Fruit fly (Drosophila melanogaster): ENCODE data around the gene CG1764.

CG1764 gene

dm6 chrX:13313133-13313532 is 10.9 kb upstream of the CG1764 start:
- 0 out of 3 replicates have a peak, but pooled peaks have one; percentile 16 for TF ChIP-seq CG4496 (GFP tag; IDR thresholded peaks at IDR 0.05)
- no peak for TF ChIP-seq CG32121 (GFP tag; IDR thresholded peaks at IDR 0.05)

- TF ChIP-seq CG4496 (GFP tag; IDR thresholded peaks at IDR 0.05) (peak; percentile 42; the same call in 1 of the 3 replicates), gl (tag; optimal IDR thresholded peaks at IDR 0.05) (peak; percentile 11), CG10348 (GFP tag; IDR thresholded peaks at IDR 0.05) (no peak), fd96Ca (GFP tag; IDR thresholded peaks at IDR 0.05) (peak; percentile 31; the same call in 1 of the 3 replicates), Ets98B (GFP tag; IDR thresholded peaks at IDR 0.05) (peak; percentile 54), CG34367 (tag; optimal IDR thresholded peaks at IDR 0.05) (peak; percentile 64), CG17806 (tag; optimal IDR thresholded peaks at IDR 0.05) (peak; percentile 71), CG8301 (tag; optimal IDR thresholded peaks at IDR 0.05) (peak; percentile 73), Pif1B (GFP tag; optimal IDR thresholded peaks at IDR 0.05) (peak; percentile 44), Pif1A (GFP tag; optimal IDR thresholded peaks at IDR 0.05) (peak; percentile 56), D1 (tag; optimal IDR thresholded peaks at IDR 0.05) (no peak), CG9948 (tag; optimal IDR thresholded peaks at IDR 0.05) (peak; percentile 77), CG14655 (GFP tag; optimal IDR thresholded peaks at IDR 0.05) (peak; percentile 78), rn (GFP tag; IDR thresholded peaks at IDR 0.05) (no peak), CG13204 (GFP tag; optimal IDR thresholded peaks at IDR 0.05) (peak; percentile 33), CG32121 (GFP tag; IDR thresholded peaks at IDR 0.05) (peak; percentile 40; the same call in 1 of the 2 replicates), CG8159 (tag; optimal IDR thresholded peaks at IDR 0.05) (peak; percentile 74), CG12605 (GFP tag; IDR thresholded peaks at IDR 0.05) (no peak), Snoo (tag; optimal IDR thresholded peaks at IDR 0.05) (peak; percentile 65), CG15710 (tag; optimal IDR thresholded peaks at IDR 0.05) (peak; percentile 72), EcR (GFP tag; optimal IDR thresholded peaks at IDR 0.05) (peak; percentile 17)
Measured at dm6 chrX:13312200-13312599, 10.0 kb upstream of the CG1764 start.

dm6 chrX:13310764-13311163 is 8.5 kb upstream of the CG1764 start:
- TF ChIP-seq CG32121 (GFP tag; IDR thresholded peaks at IDR 0.05) (no peak), CG14655 (GFP tag; optimal IDR thresholded peaks at IDR 0.05) (no peak), CG13204 (GFP tag; optimal IDR thresholded peaks at IDR 0.05) (no peak)

- peak; percentile 38 for TF ChIP-seq CG14655 (GFP tag; optimal IDR thresholded peaks at IDR 0.05)
- peak; percentile 30 for TF ChIP-seq CG15710 (tag; optimal IDR thresholded peaks at IDR 0.05)
- TF ChIP-seq Snoo (tag; optimal IDR thresholded peaks at IDR 0.05), result peak; percentile 21
- TF ChIP-seq CG8159 (tag; optimal IDR thresholded peaks at IDR 0.05), result peak; percentile 41
- no peak for TF ChIP-seq Ets98B (GFP tag; IDR thresholded peaks at IDR 0.05)
- TF ChIP-seq rn (GFP tag; IDR thresholded peaks at IDR 0.05), result no peak
- peak; percentile 1 for TF ChIP-seq Pif1A (GFP tag; optimal IDR thresholded peaks at IDR 0.05)
- 0 out of 2 replicates have a peak, but pooled peaks have one; percentile 17 for TF ChIP-seq CG32121 (GFP tag; IDR thresholded peaks at IDR 0.05)
Measured at dm6 chrX:13307189-13307588, 5.0 kb upstream of the CG1764 start.

dm6 chrX:13305323-13305722 is 3.1 kb upstream of the CG1764 start:
- no peak for TF ChIP-seq Ets98B (GFP tag; IDR thresholded peaks at IDR 0.05)
- TF ChIP-seq CG32121 (GFP tag; IDR thresholded peaks at IDR 0.05), result peak; percentile 14; the same call in 1 of the 2 replicates
- TF ChIP-seq D1 (tag; optimal IDR thresholded peaks at IDR 0.05), result no peak
- TF ChIP-seq CG4496 (GFP tag; IDR thresholded peaks at IDR 0.05), result 0 out of 3 replicates have a peak, but pooled peaks have one; percentile 13
- peak; percentile 24 for TF ChIP-seq EcR (GFP tag; optimal IDR thresholded peaks at IDR 0.05)
- peak; percentile 29 for TF ChIP-seq gl (tag; optimal IDR thresholded peaks at IDR 0.05)
- TF ChIP-seq CG12605 (GFP tag; IDR thresholded peaks at IDR 0.05), result 0 out of 2 replicates have a peak, but pooled peaks have one; percentile 32
- TF ChIP-seq CG13204 (GFP tag; optimal IDR thresholded peaks at IDR 0.05), result peak; percentile 86

- TF ChIP-seq gl (tag; optimal IDR thresholded peaks at IDR 0.05) (peak; percentile 15), Ets98B (GFP tag; IDR thresholded peaks at IDR 0.05) (no peak; the same call in 1 of the 2 replicates), CG13204 (GFP tag; optimal IDR thresholded peaks at IDR 0.05) (peak; percentile 77), CG15710 (tag; optimal IDR thresholded peaks at IDR 0.05) (peak; percentile 11), EcR (GFP tag; optimal IDR thresholded peaks at IDR 0.05) (peak; percentile 76), Pif1A (GFP tag; optimal IDR thresholded peaks at IDR 0.05) (peak; percentile 18), CG32121 (GFP tag; IDR thresholded peaks at IDR 0.05) (peak; percentile 38; the same call in 1 of the 2 replicates), CG8159 (tag; optimal IDR thresholded peaks at IDR 0.05) (no peak), CG8301 (tag; optimal IDR thresholded peaks at IDR 0.05) (no peak), CG4496 (GFP tag; IDR thresholded peaks at IDR 0.05) (0 out of 3 replicates have a peak, but pooled peaks have one; percentile 34)
Measured at dm6 chrX:13303656-13304647, 1.7 kb upstream of the CG1764 start.

- TF ChIP-seq CG34367 (tag; optimal IDR thresholded peaks at IDR 0.05) (no peak), CG4496 (GFP tag; IDR thresholded peaks at IDR 0.05) (no peak), CG15710 (tag; optimal IDR thresholded peaks at IDR 0.05) (no peak), EcR (GFP tag; optimal IDR thresholded peaks at IDR 0.05) (no peak), CG8301 (tag; optimal IDR thresholded peaks at IDR 0.05) (no peak), CG32121 (GFP tag; IDR thresholded peaks at IDR 0.05) (no peak), CG14655 (GFP tag; optimal IDR thresholded peaks at IDR 0.05) (no peak), CG9948 (tag; optimal IDR thresholded peaks at IDR 0.05) (no peak), Snoo (tag; optimal IDR thresholded peaks at IDR 0.05) (no peak), CG10348 (GFP tag; IDR thresholded peaks at IDR 0.05) (no peak), CG17806 (tag; optimal IDR thresholded peaks at IDR 0.05) (no peak), Ets98B (GFP tag; IDR thresholded peaks at IDR 0.05) (no peak), Pif1A (GFP tag; optimal IDR thresholded peaks at IDR 0.05) (no peak), gl (tag; optimal IDR thresholded peaks at IDR 0.05) (no peak), rn (GFP tag; IDR thresholded peaks at IDR 0.05) (no peak)
Measured at dm6 chrX:13303527-13303655, 1.2 kb upstream of the CG1764 start, which contains the start of gene IP3K2. Gene IP3K2 (plus strand): TSS chrX:13303633.

Data from whole organism, pupa.